Worm (Caenorhabditis elegans) whole organism, midembryonic: ENCODE data around the gene dex-1.

Experiments
- cog-1 ChIP-seq: sonication (generic microtip); optimal IDR thresholded peaks from 2 replicates; lab custom pipeline; 2016; ENCODE audit warnings: missing genetic modification characterization, missing compliant biosample characterization
- flt-1 ChIP-seq: fragments of 200-800 bp; sonication (Bioruptor generic); IDR thresholded peaks from 2 replicates; pipeline ENCODE4 v1.3.6; 2022; ENCODE audit warnings: missing genetic modification characterization, missing compliant biosample characterization

DNA sequence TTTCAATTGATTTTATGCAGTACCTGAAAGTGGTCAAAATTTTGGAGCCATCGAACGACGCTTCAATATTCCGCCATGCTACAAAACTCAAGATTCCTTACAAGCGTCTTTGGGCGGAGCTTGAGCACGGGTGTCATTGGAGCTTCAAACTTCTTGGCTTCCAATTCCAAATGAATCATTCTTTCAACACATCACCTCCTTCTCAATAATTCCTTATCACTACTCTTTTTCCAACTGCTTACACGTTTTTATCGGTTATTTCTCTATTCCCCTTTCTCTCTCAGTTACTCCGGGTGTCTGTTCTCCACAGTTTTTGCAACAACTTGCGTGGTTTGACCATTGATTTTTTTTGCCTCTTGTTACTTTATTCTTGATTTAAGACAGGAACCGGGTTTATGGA lies 20.8 kb downstream of the dex-1 start, which contains the start of gene F09F7.5:
- no peak for TF ChIP-seq cog-1 (tag; lab: Kevin White, UChicago)
- TF ChIP-seq flt-1 (GFP tag; lab: Robert Waterston, UW): no peak
